Worm (Caenorhabditis elegans) whole organism, midembryonic: ENCODE measurements around the gene srj-11.

Experiments
- T22C8.4 ChIP-seq: fragments of 200-800 bp; sonication (Bioruptor generic); IDR thresholded peaks from 2 replicates; pipeline ENCODE4 v1.3.6; 2022; ENCODE audit warnings: missing genetic modification characterization, missing compliant biosample characterization
- flt-1 ChIP-seq: fragments of 200-800 bp; sonication (Bioruptor generic); IDR thresholded peaks from 2 replicates; pipeline ENCODE4 v1.3.6; 2022; ENCODE audit warnings: missing genetic modification characterization, missing compliant biosample characterization
- klf-2 ChIP-seq: fragments of 200-800 bp; sonication (Bioruptor generic); conservative IDR thresholded peaks from 2 replicates; pipeline ENCODE4 v1.3.6; 2022; ENCODE audit warnings: missing genetic modification reagents, missing genetic modification characterization, missing compliant biosample characterization
- med-1 ChIP-seq: sonication (generic microtip); optimal IDR thresholded peaks from 2 replicates; lab custom pipeline; 2017; ENCODE audit warnings: missing genetic modification characterization, mild to moderate bottlenecking, missing compliant biosample characterization, antibody characterized with exemption, missing genetic modification reagents; ENCODE audit not compliant: insufficient read depth
- ref-1 ChIP-seq: fragments of 200-800 bp; sonication (Bioruptor generic); conservative IDR thresholded peaks from 2 replicates; pipeline ENCODE4 v1.3.6; 2022; ENCODE audit warnings: missing genetic modification reagents, missing genetic modification characterization, missing compliant biosample characterization
- ztf-23 ChIP-seq: fragments of 200-800 bp; sonication (Bioruptor generic); IDR thresholded peaks from 2 replicates; pipeline ENCODE4 v1.3.6; 2022; ENCODE audit warnings: missing genetic modification reagents, missing genetic modification characterization, missing compliant biosample characterization

- TF ChIP-seq flt-1 (GFP tag; lab: Robert Waterston, UW) (no peak), klf-2 (GFP tag; lab: Robert Waterston, UW) (no peak), ref-1 (GFP tag; lab: Robert Waterston, UW) (no peak), med-1 (no peak), ztf-23 (GFP tag; lab: Robert Waterston, UW) (no peak), T22C8.4 (GFP tag; lab: Robert Waterston, UW) (no peak)
Observed at ce11 chrV:3288134-3288533, 46.9 kb downstream of the srj-11 start.
